Fruit fly (Drosophila melanogaster) whole organism, embryonic: ENCODE results near the gene gfzf.

ENCODE experiments used
- BEAF-32 ChIP-seq: fragments of 200-800 bp; sonication (Bioruptor generic); optimal IDR thresholded peaks from 3 replicates; lab custom pipeline; 2017; ENCODE audit warnings: missing biosample characterization, missing genetic modification characterization, mild to moderate bottlenecking, moderate library complexity, missing genetic modification reagents
- CG10431 ChIP-seq: fragments of 200-800 bp; sonication (Bioruptor generic); optimal IDR thresholded peaks from 3 replicates; lab custom pipeline; 2018; ENCODE audit warnings: missing biosample characterization, mild to moderate bottlenecking, missing genetic modification characterization
- CG11093 ChIP-seq: fragments of 200-800 bp; sonication (Bioruptor generic); IDR thresholded peaks from 3 replicates; pipeline ENCODE4 v1.3.6; 2022; ENCODE audit warnings: missing biosample characterization, missing genetic modification characterization
- CG12219 ChIP-seq: fragments of 200-800 bp; sonication (Bioruptor generic); optimal IDR thresholded peaks from 3 replicates; lab custom pipeline; 2018; ENCODE audit warnings: missing biosample characterization, mild to moderate bottlenecking, missing genetic modification characterization
- CG12236 ChIP-seq: fragments of 200-800 bp; sonication (Bioruptor generic); optimal IDR thresholded peaks from 2 replicates; lab custom pipeline; 2016; ENCODE audit warnings: missing biosample characterization, missing genetic modification characterization
- CG1233 ChIP-seq: fragments of 200-800 bp; sonication (Bioruptor generic); optimal IDR thresholded peaks from 4 replicates; lab custom pipeline; 2018; ENCODE audit warnings: missing biosample characterization, mild to moderate bottlenecking, missing genetic modification characterization
- CG1602 ChIP-seq: fragments of 200-800 bp; sonication (Bioruptor generic); optimal IDR thresholded peaks from 3 replicates; lab custom pipeline; 2016; ENCODE audit warnings: missing biosample characterization, missing genetic modification characterization
- CG17612 ChIP-seq: fragments of 200-800 bp; sonication (Bioruptor generic); IDR thresholded peaks from 2 replicates; pipeline ENCODE4 v1.3.6; 2022; ENCODE audit warnings: missing biosample characterization, missing genetic modification characterization
- CG17912 ChIP-seq: fragments of 200-800 bp; sonication (Bioruptor generic); optimal IDR thresholded peaks from 2 replicates; lab custom pipeline; 2018; ENCODE audit warnings: missing biosample characterization, mild to moderate bottlenecking, missing genetic modification characterization
- CG2875 ChIP-seq: fragments of 200-800 bp; sonication (Bioruptor generic); optimal IDR thresholded peaks from 2 replicates; lab custom pipeline; 2017; ENCODE audit warnings: missing biosample characterization, mild to moderate bottlenecking, missing genetic modification characterization, missing genetic modification reagents
- CG32532 ChIP-seq: fragments of 200-800 bp; sonication (Bioruptor generic); IDR thresholded peaks from 2 replicates; pipeline ENCODE4 v1.3.6; 2022; ENCODE audit warnings: missing biosample characterization, missing genetic modification characterization
- CG32772 ChIP-seq: fragments of 200-800 bp; sonication (Bioruptor generic); IDR thresholded peaks from 2 replicates; pipeline ENCODE4 v1.3.6; 2022; ENCODE audit warnings: missing biosample characterization, missing genetic modification characterization
- CG33557 ChIP-seq: fragments of 200-800 bp; sonication (Bioruptor generic); optimal IDR thresholded peaks from 2 replicates; lab custom pipeline; 2019; ENCODE audit warnings: missing biosample characterization, mild to moderate bottlenecking, missing genetic modification characterization, moderate library complexity
- CG34376 ChIP-seq: fragments of 200-800 bp; sonication (Bioruptor generic); optimal IDR thresholded peaks from 2 replicates; lab custom pipeline; 2018; ENCODE audit warnings: missing biosample characterization, mild to moderate bottlenecking, missing genetic modification characterization
- CG4328 ChIP-seq: fragments of 200-800 bp; sonication (Bioruptor generic); optimal IDR thresholded peaks from 3 replicates; lab custom pipeline; 2017; ENCODE audit warnings: missing biosample characterization, missing genetic modification reagents, missing genetic modification characterization
- CG6791 ChIP-seq: fragments of 200-800 bp; sonication (Bioruptor generic); IDR thresholded peaks from 3 replicates; pipeline ENCODE4 v1.3.6; 2022; ENCODE audit warnings: missing biosample characterization, missing genetic modification characterization; ENCODE audit not compliant: partially characterized antibody
- CG8359 ChIP-seq: fragments of 200-800 bp; sonication (Bioruptor generic); optimal IDR thresholded peaks from 2 replicates; lab custom pipeline; 2017; ENCODE audit warnings: missing biosample characterization, mild to moderate bottlenecking, missing genetic modification characterization, borderline replicate concordance
- Dll ChIP-seq: fragments of 200-800 bp; sonication (Bioruptor generic); IDR thresholded peaks from 4 replicates; pipeline ENCODE4 v1.3.6; 2022; ENCODE audit warnings: missing biosample characterization, missing genetic modification characterization; ENCODE audit not compliant: partially characterized antibody
- ERR ChIP-seq: fragments of 200-800 bp; sonication (Bioruptor generic); optimal IDR thresholded peaks from 2 replicates; lab custom pipeline; 2016; ENCODE audit warnings: missing biosample characterization, missing genetic modification characterization
- GATAe ChIP-seq: fragments of 200-800 bp; sonication (Bioruptor generic); conservative IDR thresholded peaks from 2 replicates; pipeline ENCODE4 v1.3.6; 2022; ENCODE audit warnings: missing biosample characterization, missing genetic modification characterization
- Hey ChIP-seq: fragments of 200-800 bp; sonication (Bioruptor generic); optimal IDR thresholded peaks from 3 replicates; lab custom pipeline; 2018; ENCODE audit warnings: missing biosample characterization, mild to moderate bottlenecking, missing genetic modification characterization
- HmgZ ChIP-seq: fragments of 200-800 bp; sonication (Bioruptor generic); optimal IDR thresholded peaks from 2 replicates; lab custom pipeline; 2018; ENCODE audit warnings: missing biosample characterization, mild to moderate bottlenecking, missing genetic modification characterization
- Hr3 ChIP-seq: fragments of 200-800 bp; sonication (Bioruptor generic); optimal IDR thresholded peaks from 3 replicates; lab custom pipeline; 2016; ENCODE audit warnings: missing biosample characterization, missing genetic modification characterization
- Kr ChIP-seq: fragments of 200-800 bp; sonication (Bioruptor generic); optimal IDR thresholded peaks from 2 replicates; lab custom pipeline; 2017; ENCODE audit warnings: missing biosample characterization, mild to moderate bottlenecking, missing genetic modification characterization
- Lhr ChIP-seq: fragments of 200-800 bp; sonication (Bioruptor generic); optimal IDR thresholded peaks from 3 replicates; lab custom pipeline; 2017; ENCODE audit warnings: mild to moderate bottlenecking, missing biosample characterization, missing genetic modification reagents, missing genetic modification characterization
- Neu2 ChIP-seq: fragments of 200-800 bp; sonication (Bioruptor generic); optimal IDR thresholded peaks from 3 replicates; lab custom pipeline; 2016; ENCODE audit warnings: missing biosample characterization, missing genetic modification characterization, borderline replicate concordance
- Optix ChIP-seq: fragments of 200-800 bp; sonication (Bioruptor generic); IDR thresholded peaks from 3 replicates; pipeline ENCODE4 v1.3.6; 2022; ENCODE audit warnings: missing biosample characterization, missing genetic modification characterization
- Ptx1 ChIP-seq: fragments of 200-800 bp; sonication (Bioruptor generic); IDR thresholded peaks from 2 replicates; pipeline ENCODE4 v1.3.6; 2022; ENCODE audit warnings: missing biosample characterization, missing genetic modification characterization
- Rx ChIP-seq: fragments of 200-800 bp; sonication (Bioruptor generic); IDR thresholded peaks from 2 replicates; pipeline ENCODE4 v1.3.6; 2022; ENCODE audit warnings: missing biosample characterization, missing genetic modification characterization
- Xbp1 ChIP-seq: fragments of 200-800 bp; sonication (Bioruptor generic); optimal IDR thresholded peaks from 3 replicates; lab custom pipeline; 2016; ENCODE audit warnings: missing biosample characterization, mild to moderate bottlenecking, missing genetic modification characterization
- br ChIP-seq: fragments of >200 bp; optimal IDR thresholded peaks from 2 replicates; lab custom pipeline; 2017
- dimm ChIP-seq: fragments of 200-800 bp; sonication (Bioruptor generic); IDR thresholded peaks from 2 replicates; pipeline ENCODE4 v1.3.6; 2022; ENCODE audit warnings: missing biosample characterization, missing genetic modification characterization
- eyg ChIP-seq: fragments of 200-800 bp; sonication (Bioruptor generic); optimal IDR thresholded peaks from 3 replicates; lab custom pipeline; 2016; ENCODE audit warnings: missing biosample characterization, missing genetic modification characterization
- fd64A ChIP-seq: fragments of 200-800 bp; sonication (Bioruptor generic); optimal IDR thresholded peaks from 3 replicates; lab custom pipeline; 2018; ENCODE audit warnings: missing biosample characterization, mild to moderate bottlenecking, missing genetic modification characterization
- grn ChIP-seq: fragments of 200-800 bp; sonication (Bioruptor generic); optimal IDR thresholded peaks from 3 replicates; lab custom pipeline; 2017; ENCODE audit warnings: missing biosample characterization, missing genetic modification characterization
- gt ChIP-seq: fragments of 200-800 bp; sonication (Bioruptor generic); IDR thresholded peaks from 2 replicates; pipeline ENCODE4 v1.3.6; 2022; ENCODE audit warnings: missing biosample characterization, missing genetic modification characterization
- ind ChIP-seq: fragments of 200-800 bp; sonication (Bioruptor generic); optimal IDR thresholded peaks from 3 replicates; lab custom pipeline; 2016; ENCODE audit warnings: missing biosample characterization, missing genetic modification characterization
- jumu ChIP-seq: fragments of 200-800 bp; sonication (Bioruptor generic); optimal IDR thresholded peaks from 3 replicates; lab custom pipeline; 2016; ENCODE audit warnings: missing biosample characterization, missing genetic modification characterization
- kah ChIP-seq: fragments of 200-800 bp; sonication (Bioruptor generic); optimal IDR thresholded peaks from 2 replicates; lab custom pipeline; 2018; ENCODE audit warnings: missing biosample characterization, mild to moderate bottlenecking, missing genetic modification characterization
- nerfin-1 ChIP-seq: fragments of 200-800 bp; sonication (Bioruptor generic); optimal IDR thresholded peaks from 3 replicates; lab custom pipeline; 2019; ENCODE audit warnings: missing biosample characterization, mild to moderate bottlenecking, missing genetic modification characterization, moderate library complexity
- otp ChIP-seq: fragments of 200-800 bp; sonication (Bioruptor generic); IDR thresholded peaks from 3 replicates; pipeline ENCODE4, ENCODE4 v1.3.6; 2022; ENCODE audit warnings: missing biosample characterization, missing genetic modification characterization
- peb ChIP-seq: fragments of 200-800 bp; sonication (Bioruptor generic); IDR thresholded peaks from 2 replicates; pipeline ENCODE4 v1.3.6; 2022; ENCODE audit warnings: missing biosample characterization, missing genetic modification characterization
- pros ChIP-seq: fragments of 200-800 bp; sonication (Bioruptor generic); optimal IDR thresholded peaks from 3 replicates; lab custom pipeline; 2019; ENCODE audit warnings: missing biosample characterization, mild to moderate bottlenecking, missing genetic modification characterization, moderate library complexity
- psq ChIP-seq: fragments of 200-800 bp; sonication (Bioruptor generic); optimal IDR thresholded peaks from 2 replicates; lab custom pipeline; 2017; ENCODE audit warnings: missing biosample characterization, missing genetic modification characterization
- ranshi ChIP-seq: fragments of 200-800 bp; sonication (Bioruptor generic); IDR thresholded peaks from 2 replicates; pipeline ENCODE4 v1.3.6; 2022; ENCODE audit warnings: missing biosample characterization, missing genetic modification characterization
- salm ChIP-seq: fragments of 200-800 bp; sonication (Bioruptor generic); optimal IDR thresholded peaks from 2 replicates; lab custom pipeline; 2018; ENCODE audit warnings: missing biosample characterization, mild to moderate bottlenecking, missing genetic modification characterization
- schlank ChIP-seq: fragments of 200-800 bp; sonication (Bioruptor generic); optimal IDR thresholded peaks from 2 replicates; lab custom pipeline; 2018; ENCODE audit warnings: missing biosample characterization, mild to moderate bottlenecking, missing genetic modification characterization
- shn ChIP-seq: fragments of 200-800 bp; sonication (Bioruptor generic); optimal IDR thresholded peaks from 3 replicates; lab custom pipeline; 2016; ENCODE audit warnings: missing biosample characterization, missing genetic modification characterization
- stwl ChIP-seq: fragments of 200-800 bp; sonication (Bioruptor generic); optimal IDR thresholded peaks from 3 replicates; lab custom pipeline; 2018; ENCODE audit warnings: missing biosample characterization, mild to moderate bottlenecking, missing genetic modification characterization, moderate library complexity
- tna ChIP-seq: fragments of 200-800 bp; sonication (Bioruptor generic); IDR thresholded peaks from 2 replicates; pipeline ENCODE4 v1.3.6; 2022; ENCODE audit warnings: missing biosample characterization, missing genetic modification characterization; ENCODE audit not compliant: partially characterized antibody

gfzf gene

dm6 chr3R:7124109-7124639 is 26.6 kb downstream of the gfzf start, which contains the start of the genes Alh and CG10098 (continued):
- TF ChIP-seq CG2875 (peak; percentile 54), gt (GFP tag; lab: Robert Waterston, UW) (peak; percentile 56; the same call in 1 of the 2 replicates), ind (peak; percentile 92), Ptx1 (peak; percentile 87), pros (GFP tag; lab: Kevin White, UChicago) (no peak), CG1602 (GFP tag; lab: Kevin White, UChicago) (peak; percentile 90), jumu (peak; percentile 90), ERR (GFP tag; lab: Kevin White, UChicago) (peak; percentile 69), kah (peak; percentile 40), eyg (GFP tag; lab: Kevin White, UChicago) (peak; percentile 69), CG11093 (GFP tag; lab: Robert Waterston, UW) (peak; percentile 75; the same call in 1 of the 3 replicates), salm (tag; lab: Kevin White, UChicago) (no peak), Hr3 (GFP tag; lab: Kevin White, UChicago) (peak; percentile 88), Lhr (GFP tag; lab: Kevin White, UChicago) (peak; percentile 88), CG32532 (GFP tag; lab: Robert Waterston, UW) (peak; percentile 86), peb (0 out of 2 replicates have a peak, but pooled peaks have one; percentile 52), Rx (GFP tag; lab: Robert Waterston, UW) (peak; percentile 74), CG33557 (peak; percentile 72), BEAF-32 (GFP tag; lab: Kevin White, UChicago) (peak; percentile 96), CG32772 (peak; percentile 76), schlank (tag; lab: Kevin White, UChicago) (peak; percentile 49), CG4328 (GFP tag; lab: Kevin White, UChicago) (peak; percentile 78), CG6791 (peak; percentile 67), stwl (tag; lab: Kevin White, UChicago) (peak; percentile 40), CG17612 (GFP tag; lab: Robert Waterston, UW) (peak; percentile 47; the same call in 1 of the 2 replicates), CG12236 (GFP tag; lab: Kevin White, UChicago) (peak; percentile 46), Optix (GFP tag; lab: Robert Waterston, UW) (peak; percentile 23; the same call in 1 of the 3 replicates), CG8359 (GFP tag; lab: Kevin White, UChicago) (no peak), CG34376 (GFP tag; lab: Kevin White, UChicago) (peak; percentile 48), Hey (tag; lab: Kevin White, UChicago) (peak; percentile 37), nerfin-1 (tag; lab: Kevin White, UChicago) (no peak), dimm (peak; percentile 34; the same call in 1 of the 2 replicates), CG17912 (GFP tag; lab: Kevin White, UChicago) (peak; percentile 15), Neu2 (GFP tag; lab: Kevin White, UChicago) (no peak), otp (peak; percentile 75; the same call in 2 of the 3 replicates), br (no peak), ranshi (GFP tag; lab: Robert Waterston, UW) (peak; percentile 81; the same call in 1 of the 2 replicates), CG10431 (peak; percentile 64), psq (GFP tag; lab: Kevin White, UChicago) (peak; percentile 41), CG12219 (GFP tag; lab: Kevin White, UChicago) (peak; percentile 34), Kr (GFP tag; lab: Kevin White, UChicago) (no peak), shn (GFP tag; lab: Kevin White, UChicago) (peak; percentile 85), Dll (GFP tag; lab: Robert Waterston, UW) (peak; percentile 85), Xbp1 (peak; percentile 93), CG1233 (GFP tag; lab: Kevin White, UChicago) (peak; percentile 74), GATAe (GFP tag; lab: Robert Waterston, UW) (no peak), HmgZ (peak; percentile 51), fd64A (GFP tag; lab: Kevin White, UChicago) (no peak), tna (GFP tag; lab: Robert Waterston, UW) (peak; percentile 22; the same call in 1 of the 2 replicates), grn (GFP tag; lab: Kevin White, UChicago) (peak; percentile 22)
